Worm (Caenorhabditis elegans) whole organism, young adult: ENCODE measurements around the gene T05H10.4.

Experiments
- F39B2.1 ChIP-seq: fragments of 200-800 bp; sonication (Bioruptor generic); IDR thresholded peaks from 2 replicates; pipeline ENCODE4 v1.3.6; 2022; ENCODE audit warnings: missing genetic modification reagents, missing genetic modification characterization, missing compliant biosample characterization
- F49E8.2 ChIP-seq: sonication (generic microtip); optimal IDR thresholded peaks from 3 replicates; lab custom pipeline; 2017; ENCODE audit warnings: missing genetic modification characterization, mild to moderate bottlenecking, missing compliant biosample characterization, antibody characterized with exemption, moderate library complexity; ENCODE audit not compliant: insufficient read depth
- F52B5.7 ChIP-seq: sonication (generic microtip); optimal IDR thresholded peaks from 2 replicates; lab custom pipeline; 2016; ENCODE audit warnings: mild to moderate bottlenecking, missing genetic modification characterization, missing compliant biosample characterization
- akir-1 ChIP-seq: fragments of 200-800 bp; sonication (Bioruptor generic); optimal IDR thresholded peaks from 2 replicates; lab custom pipeline; 2018; ENCODE audit warnings: mild to moderate bottlenecking, missing genetic modification characterization, moderate library complexity, missing compliant biosample characterization
- ama-1 ChIP-seq, 3 experiments: fragments of 150-350 bp in 1 of 3; sonication (generic microtip) in 2 of 3; optimal IDR thresholded peaks; 2 replicates each; lab custom pipeline; 2014 to 2018; ENCODE audit warnings: missing biosample characterization in 2 of 3, missing genetic modification characterization in 2 of 3, missing genetic modification reagents in 2 of 3
- aptf-2 ChIP-seq: fragments of 200-800 bp; sonication (Bioruptor generic); conservative IDR thresholded peaks from 2 replicates; pipeline ENCODE4 v1.3.6; 2022; ENCODE audit warnings: missing genetic modification reagents, missing genetic modification characterization, missing compliant biosample characterization
- ceh-40 ChIP-seq: fragments of 200-800 bp; sonication (Bioruptor generic); IDR thresholded peaks from 2 replicates; pipeline ENCODE4 v1.3.6; 2022; ENCODE audit warnings: missing genetic modification characterization, missing compliant biosample characterization
- let-607 ChIP-seq, 2 experiments: fragments of 200-800 bp in 1 of 2; sonication (Bioruptor generic) in 1 of 2; sonication (generic microtip) in 1 of 2; optimal IDR thresholded peaks; 2 replicates each; lab custom pipeline; 2016 to 2018; ENCODE audit warnings: mild to moderate bottlenecking in 2 of 2, missing compliant biosample characterization in 2 of 2, missing genetic modification characterization in 2 of 2, moderate library complexity in 2 of 2, missing genotype in 1 of 2
- lsl-1 ChIP-seq: fragments of 200-800 bp; sonication (Bioruptor generic); optimal IDR thresholded peaks from 2 replicates; lab custom pipeline; 2018; ENCODE audit warnings: mild to moderate bottlenecking, missing genetic modification characterization, moderate library complexity, missing compliant biosample characterization
- repo-1 ChIP-seq: sonication (generic microtip); optimal IDR thresholded peaks from 2 replicates; lab custom pipeline; 2017; ENCODE audit warnings: mild to moderate bottlenecking, missing genetic modification characterization, missing compliant biosample characterization
- sdz-38 ChIP-seq: sonication (generic microtip); optimal IDR thresholded peaks from 2 replicates; lab custom pipeline; 2016; ENCODE audit warnings: missing genotype, missing genetic modification characterization, missing compliant biosample characterization
- unc-130 ChIP-seq: sonication (generic microtip); optimal IDR thresholded peaks from 2 replicates; lab custom pipeline; 2016; ENCODE audit warnings: missing genetic modification reagents, missing genetic modification characterization, missing compliant biosample characterization
- ztf-26 ChIP-seq: sonication (generic microtip); optimal IDR thresholded peaks from 2 replicates; lab custom pipeline; 2017; ENCODE audit warnings: missing genetic modification characterization, missing compliant biosample characterization

ce11 chrII:8034617-8035016 is 18.3 kb upstream of the T05H10.4 start:
- no peak for TF ChIP-seq unc-130
- TF ChIP-seq F39B2.1 (GFP tag; lab: Robert Waterston, UW), result no peak
- TF ChIP-seq F52B5.7 (tag; lab: Kevin White, UChicago), result no peak
- no peak for TF ChIP-seq aptf-2
- no peak for TF ChIP-seq lsl-1
- no peak for TF ChIP-seq sdz-38 (tag; lab: Kevin White, UChicago)
- no peak for TF ChIP-seq ceh-40
- TF ChIP-seq repo-1 (tag; lab: Kevin White, UChicago), result no peak
- no peak for TF ChIP-seq ztf-26 (tag; lab: Kevin White, UChicago)
- no peak for TF ChIP-seq akir-1 (GFP tag; lab: Kevin White, UChicago)
- no peak for TF ChIP-seq F49E8.2 (tag; lab: Kevin White, UChicago)
- TF ChIP-seq let-607 (tag; optimal IDR thresholded peaks at IDR 0.05; lab: Kevin White, UChicago), result no peak
- no peak for TF ChIP-seq ama-1 (optimal IDR thresholded peaks at IDR 0.05; lab: Kevin White, UChicago)
- TF ChIP-seq ama-1 (GFP tag; optimal IDR thresholded peaks at IDR 0.05; lab: Kevin White, UChicago), result no peak
